Fruit fly (Drosophila melanogaster) whole organism, embryonic: ENCODE measurements around the gene IFT43.

ENCODE experiments used
- Abd-B ChIP-seq: fragments of 200-800 bp; sonication (Bioruptor generic); optimal IDR thresholded peaks from 2 replicates; lab custom pipeline; 2018; ENCODE audit warnings: missing biosample characterization, mild to moderate bottlenecking, missing genetic modification characterization, moderate library complexity
- B-H1 ChIP-seq: fragments of 200-800 bp; sonication (Bioruptor generic); IDR thresholded peaks from 3 replicates; pipeline ENCODE4 v1.3.6; 2022; ENCODE audit warnings: missing biosample characterization, missing genetic modification characterization
- Bdp1 ChIP-seq: fragments of 200-800 bp; sonication (Bioruptor generic); optimal IDR thresholded peaks from 3 replicates; lab custom pipeline; 2016; ENCODE audit warnings: missing biosample characterization, missing genetic modification characterization
- Blimp-1 ChIP-seq: fragments of 200-800 bp; sonication (Bioruptor generic); optimal IDR thresholded peaks from 3 replicates; lab custom pipeline; 2018; ENCODE audit warnings: missing biosample characterization, missing genetic modification characterization, mild to moderate bottlenecking, moderate library complexity, missing genetic modification reagents
- CG10147 ChIP-seq: fragments of 200-800 bp; sonication (Bioruptor generic); optimal IDR thresholded peaks from 2 replicates; lab custom pipeline; 2019; ENCODE audit warnings: missing biosample characterization, mild to moderate bottlenecking, missing genetic modification characterization, moderate library complexity
- CG10321 ChIP-seq: fragments of 200-800 bp; sonication (Bioruptor generic); IDR thresholded peaks from 2 replicates; pipeline ENCODE4 v1.3.6; 2022; ENCODE audit warnings: missing biosample characterization, missing genetic modification characterization
- CG12104 ChIP-seq: fragments of 200-800 bp; sonication (Bioruptor generic); optimal IDR thresholded peaks from 3 replicates; lab custom pipeline; 2016; ENCODE audit warnings: missing biosample characterization, missing genetic modification characterization
- CG15011 ChIP-seq: fragments of 200-800 bp; sonication (Bioruptor generic); optimal IDR thresholded peaks from 3 replicates; lab custom pipeline; 2018; ENCODE audit warnings: missing biosample characterization, mild to moderate bottlenecking, missing genetic modification characterization
- CG17186 ChIP-seq: fragments of 200-800 bp; sonication (Bioruptor generic); optimal IDR thresholded peaks from 3 replicates; lab custom pipeline; 2017; ENCODE audit warnings: missing biosample characterization, missing genetic modification reagents, missing genetic modification characterization
- CG17328 ChIP-seq: fragments of 200-800 bp; sonication (Bioruptor generic); IDR thresholded peaks from 2 replicates; pipeline ENCODE4 v1.3.6; 2022; ENCODE audit warnings: missing biosample characterization, missing genetic modification characterization
- CG17612 ChIP-seq: fragments of 200-800 bp; sonication (Bioruptor generic); IDR thresholded peaks from 2 replicates; pipeline ENCODE4 v1.3.6; 2022; ENCODE audit warnings: missing biosample characterization, missing genetic modification characterization
- CG18599 ChIP-seq: fragments of 200-800 bp; sonication (Bioruptor generic); optimal IDR thresholded peaks from 3 replicates; lab custom pipeline; 2017; ENCODE audit warnings: missing biosample characterization, missing genetic modification characterization, mild to moderate bottlenecking, moderate library complexity, missing genetic modification reagents
- CG2116 ChIP-seq: fragments of 200-800 bp; sonication (Bioruptor generic); optimal IDR thresholded peaks from 3 replicates; lab custom pipeline; 2018; ENCODE audit warnings: missing biosample characterization, mild to moderate bottlenecking, missing genetic modification characterization
- CG30020 ChIP-seq: fragments of 200-800 bp; optimal IDR thresholded peaks from 2 replicates; lab custom pipeline; 2019; ENCODE audit warnings: missing biosample characterization, mild to moderate bottlenecking, missing genetic modification characterization, moderate library complexity
- CG6654 ChIP-seq: fragments of 200-800 bp; sonication (Bioruptor generic); optimal IDR thresholded peaks from 2 replicates; lab custom pipeline; 2017; ENCODE audit warnings: missing biosample characterization, mild to moderate bottlenecking, missing genetic modification characterization
- CG7271 ChIP-seq: fragments of 200-800 bp; sonication (Bioruptor generic); optimal IDR thresholded peaks from 2 replicates; lab custom pipeline; 2018; ENCODE audit warnings: missing biosample characterization, mild to moderate bottlenecking, missing genetic modification characterization, moderate library complexity
- CG7372 ChIP-seq: fragments of 200-800 bp; sonication (Bioruptor generic); IDR thresholded peaks from 2 replicates; pipeline ENCODE4 v1.3.6; 2022; ENCODE audit warnings: missing biosample characterization, missing genetic modification characterization
- CG8924 ChIP-seq: fragments of 200-800 bp; optimal IDR thresholded peaks from 3 replicates; lab custom pipeline; 2019; ENCODE audit warnings: missing biosample characterization, mild to moderate bottlenecking, missing genetic modification characterization, moderate library complexity
- D19A ChIP-seq: fragments of 200-800 bp; optimal IDR thresholded peaks from 3 replicates; lab custom pipeline; 2019; ENCODE audit warnings: missing biosample characterization, mild to moderate bottlenecking, missing genetic modification characterization, moderate library complexity
- Dip2 ChIP-seq: fragments of 200-800 bp; sonication (Bioruptor generic); IDR thresholded peaks from 2 replicates; pipeline ENCODE4 v1.3.6; 2022; ENCODE audit warnings: missing biosample characterization, missing genetic modification characterization
- Lhr ChIP-seq: fragments of 200-800 bp; sonication (Bioruptor generic); optimal IDR thresholded peaks from 3 replicates; lab custom pipeline; 2017; ENCODE audit warnings: mild to moderate bottlenecking, missing biosample characterization, missing genetic modification reagents, missing genetic modification characterization
- Lim3 ChIP-seq: fragments of 200-800 bp; sonication (Bioruptor generic); IDR thresholded peaks from 2 replicates; pipeline ENCODE4 v1.3.6; 2022; ENCODE audit warnings: missing biosample characterization, missing genetic modification characterization
- MBD-R2 ChIP-seq: fragments of 200-800 bp; sonication (Bioruptor generic); IDR thresholded peaks from 2 replicates; pipeline ENCODE4 v1.3.6; 2022; ENCODE audit warnings: missing biosample characterization, missing genetic modification characterization
- MESR4 ChIP-seq: fragments of 200-800 bp; sonication (Bioruptor generic); optimal IDR thresholded peaks from 2 replicates; lab custom pipeline; 2018; ENCODE audit warnings: missing biosample characterization, mild to moderate bottlenecking, missing genetic modification characterization, moderate library complexity
- PHDP ChIP-seq: fragments of 200-800 bp; sonication (Bioruptor generic); optimal IDR thresholded peaks from 3 replicates; lab custom pipeline; 2018; ENCODE audit warnings: missing biosample characterization, mild to moderate bottlenecking, missing genetic modification characterization, moderate library complexity
- Ptx1 ChIP-seq: fragments of 200-800 bp; sonication (Bioruptor generic); IDR thresholded peaks from 2 replicates; pipeline ENCODE4 v1.3.6; 2022; ENCODE audit warnings: missing biosample characterization, missing genetic modification characterization
- Six4 ChIP-seq: fragments of 200-800 bp; sonication (Bioruptor generic); optimal IDR thresholded peaks from 2 replicates; lab custom pipeline; 2016; ENCODE audit warnings: missing biosample characterization, missing genetic modification characterization
- Sry-β ChIP-seq: fragments of 200-800 bp; sonication (Bioruptor generic); optimal IDR thresholded peaks from 2 replicates; lab custom pipeline; 2018; ENCODE audit warnings: missing biosample characterization, mild to moderate bottlenecking, missing genetic modification characterization, moderate library complexity
- az2 ChIP-seq: fragments of 200-800 bp; sonication (Bioruptor generic); optimal IDR thresholded peaks from 3 replicates; lab custom pipeline; 2016; ENCODE audit warnings: missing biosample characterization, missing genetic modification characterization
- bigmax ChIP-seq: fragments of 200-800 bp; sonication (Bioruptor generic); optimal IDR thresholded peaks from 2 replicates; lab custom pipeline; 2018; ENCODE audit warnings: missing biosample characterization, mild to moderate bottlenecking, missing genetic modification characterization
- chn ChIP-seq: fragments of 200-800 bp; sonication (Bioruptor generic); optimal IDR thresholded peaks from 2 replicates; lab custom pipeline; 2016; ENCODE audit warnings: missing biosample characterization, missing genetic modification characterization
- crp ChIP-seq, 2 experiments: fragments of 200-800 bp; sonication (Bioruptor generic); optimal IDR thresholded peaks; 2 replicates in 1 of 2; 3 replicates in 1 of 2; lab custom pipeline; 2017; ENCODE audit warnings: missing biosample characterization in 2 of 2, missing genetic modification characterization in 2 of 2, mild to moderate bottlenecking in 1 of 2, moderate library complexity in 1 of 2
- dan ChIP-seq: fragments of 200-800 bp; sonication (Bioruptor generic); IDR thresholded peaks from 2 replicates; pipeline ENCODE4 v1.3.6; 2022; ENCODE audit warnings: missing biosample characterization, missing genetic modification characterization
- fd64A ChIP-seq: fragments of 200-800 bp; sonication (Bioruptor generic); optimal IDR thresholded peaks from 3 replicates; lab custom pipeline; 2018; ENCODE audit warnings: missing biosample characterization, mild to moderate bottlenecking, missing genetic modification characterization
- fd96Cb ChIP-seq: fragments of 200-800 bp; sonication (Bioruptor generic); optimal IDR thresholded peaks from 2 replicates; lab custom pipeline; 2018; ENCODE audit warnings: missing biosample characterization, mild to moderate bottlenecking, missing genetic modification characterization, moderate library complexity
- gfzf ChIP-seq: fragments of 200-800 bp; sonication (Bioruptor generic); optimal IDR thresholded peaks from 2 replicates; lab custom pipeline; 2016; ENCODE audit warnings: missing biosample characterization, mild to moderate bottlenecking, missing genetic modification characterization, moderate library complexity
- h ChIP-seq: fragments of >200 bp; optimal IDR thresholded peaks from 2 replicates; lab custom pipeline; 2017
- her ChIP-seq: fragments of 200-800 bp; sonication (Bioruptor generic); optimal IDR thresholded peaks from 2 replicates; lab custom pipeline; 2016; ENCODE audit warnings: missing biosample characterization, missing genetic modification characterization
- insv ChIP-seq, 2 experiments: fragments of 200-800 bp; sonication (Bioruptor generic); optimal IDR thresholded peaks; 3 replicates each; lab custom pipeline; 2016 to 2018; ENCODE audit warnings: missing biosample characterization in 2 of 2, missing genetic modification characterization in 2 of 2
- otp ChIP-seq: fragments of 200-800 bp; sonication (Bioruptor generic); IDR thresholded peaks from 3 replicates; pipeline ENCODE4, ENCODE4 v1.3.6; 2022; ENCODE audit warnings: missing biosample characterization, missing genetic modification characterization
- pnt ChIP-seq: fragments of 200-800 bp; sonication (Bioruptor generic); optimal IDR thresholded peaks from 3 replicates; lab custom pipeline; 2016; ENCODE audit warnings: missing biosample characterization, missing genetic modification characterization
- psq ChIP-seq: fragments of 200-800 bp; sonication (Bioruptor generic); optimal IDR thresholded peaks from 2 replicates; lab custom pipeline; 2017; ENCODE audit warnings: missing biosample characterization, missing genetic modification characterization
- run ChIP-seq: fragments of 200-800 bp; sonication (Bioruptor generic); optimal IDR thresholded peaks from 3 replicates; lab custom pipeline; 2018; ENCODE audit warnings: missing biosample characterization, mild to moderate bottlenecking, missing genetic modification characterization
- sc ChIP-seq, 3 experiments: fragments of >200 bp in 2 of 3; fragments of 200-800 bp in 1 of 3; sonication (Bioruptor generic) in 1 of 3; optimal IDR thresholded peaks; 2 replicates in 2 of 3; 3 replicates in 1 of 3; lab custom pipeline; 2017; ENCODE audit warnings: mild to moderate bottlenecking in 1 of 3, missing biosample characterization in 1 of 3, missing genetic modification characterization in 1 of 3, missing genetic modification reagents in 1 of 3
- schlank ChIP-seq: fragments of 200-800 bp; sonication (Bioruptor generic); optimal IDR thresholded peaks from 2 replicates; lab custom pipeline; 2018; ENCODE audit warnings: missing biosample characterization, mild to moderate bottlenecking, missing genetic modification characterization
- sens-2 ChIP-seq: fragments of 200-800 bp; sonication (Bioruptor generic); IDR thresholded peaks from 2 replicates; pipeline ENCODE4 v1.3.6; 2022; ENCODE audit warnings: missing biosample characterization, missing genetic modification characterization
- shn ChIP-seq: fragments of 200-800 bp; sonication (Bioruptor generic); optimal IDR thresholded peaks from 3 replicates; lab custom pipeline; 2016; ENCODE audit warnings: missing biosample characterization, missing genetic modification characterization
- sima ChIP-seq: fragments of 200-800 bp; sonication (Bioruptor generic); optimal IDR thresholded peaks from 2 replicates; lab custom pipeline; 2016; ENCODE audit warnings: missing biosample characterization, missing genetic modification characterization
- toy ChIP-seq: fragments of 200-800 bp; sonication (Bioruptor generic); IDR thresholded peaks from 2 replicates; pipeline ENCODE4 v1.3.6; 2022; ENCODE audit warnings: missing biosample characterization, missing genetic modification characterization
- tup ChIP-seq: fragments of 200-800 bp; sonication (Bioruptor generic); optimal IDR thresholded peaks from 2 replicates; lab custom pipeline; 2016; ENCODE audit warnings: missing biosample characterization, mild to moderate bottlenecking, missing genetic modification characterization, moderate library complexity

IFT43 gene

DNA sequence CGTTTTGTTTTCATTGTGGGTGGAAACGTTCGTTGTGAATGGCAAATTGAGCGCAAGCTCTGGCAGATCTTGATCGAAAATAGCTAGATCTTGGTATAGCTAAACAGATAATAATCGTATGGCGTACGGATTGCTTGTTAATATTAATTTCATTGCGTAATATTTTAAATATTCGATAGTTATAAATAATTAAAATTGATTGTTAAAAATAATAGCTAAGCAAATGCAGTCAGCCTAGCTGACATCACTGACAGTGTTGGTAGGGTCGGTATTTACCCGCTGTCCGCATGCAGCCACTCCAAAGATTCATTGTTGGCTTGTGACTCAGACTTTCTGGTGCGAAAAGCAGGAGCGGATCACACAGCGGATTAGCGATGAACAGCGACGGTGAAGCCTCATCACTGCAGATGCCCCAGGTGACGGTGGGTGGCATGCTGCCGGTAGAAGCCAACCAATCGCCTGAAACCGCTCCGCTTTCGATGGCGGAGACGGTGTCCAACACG lies 9.7 kb upstream of the IFT43 start, which contains the start of the genes CG5776 and spict (continued):
- TF ChIP-seq CG7372 (GFP tag; lab: Robert Waterston, UW) (no peak), CG8924 (peak; percentile 85), CG6654 (GFP tag; lab: Kevin White, UChicago) (no peak), CG10147 (GFP tag; lab: Kevin White, UChicago) (peak; percentile 45), Bdp1 (no peak), otp (GFP tag; lab: Robert Waterston, UW) (0 out of 3 replicates have a peak, but pooled peaks have one; percentile 40), CG30020 (tag; lab: Kevin White, UChicago) (peak; percentile 58), CG17186 (GFP tag; lab: Kevin White, UChicago) (peak; percentile 37), sc (optimal IDR thresholded peaks at IDR 0.05; lab: Kevin White, UChicago) (no peak), sc (GFP tag; optimal IDR thresholded peaks at IDR 0.05; lab: Kevin White, UChicago) (peak; percentile 57), sens-2 (GFP tag; lab: Robert Waterston, UW) (0 out of 2 replicates have a peak, but pooled peaks have one; percentile 31), sima (GFP tag; lab: Kevin White, UChicago) (no peak), her (no peak), pnt (GFP tag; lab: Kevin White, UChicago) (no peak), toy (GFP tag; lab: Robert Waterston, UW) (0 out of 2 replicates have a peak, but pooled peaks have one; percentile 5), D19A (tag; lab: Kevin White, UChicago) (peak; percentile 45), MESR4 (GFP tag; lab: Kevin White, UChicago) (peak; percentile 91), CG2116 (GFP tag; lab: Kevin White, UChicago) (peak; percentile 75), Abd-B (GFP tag; lab: Kevin White, UChicago) (no peak), Lim3 (GFP tag; lab: Robert Waterston, UW) (no peak), B-H1 (peak; percentile 56; the same call in 2 of the 3 replicates), Ptx1 (peak; percentile 89), fd96Cb (peak; percentile 15), CG10321 (0 out of 2 replicates have a peak, but pooled peaks have one; percentile 34), CG15011 (GFP tag; lab: Kevin White, UChicago) (peak; percentile 57), MBD-R2 (GFP tag; lab: Robert Waterston, UW) (peak; percentile 98), fd64A (GFP tag; lab: Kevin White, UChicago) (peak; percentile 14), schlank (peak; percentile 53), PHDP (peak; percentile 83), CG12104 (GFP tag; lab: Kevin White, UChicago) (no peak), insv (GFP tag; optimal IDR thresholded peaks at IDR 0.05; lab: Kevin White, UChicago) (no peak), crp (GFP tag; optimal IDR thresholded peaks at IDR 0.05; lab: Kevin White, UChicago) (peak in 1 of 2 experiments; percentile 51), CG17612 (GFP tag; lab: Robert Waterston, UW) (no peak), Six4 (GFP tag; lab: Kevin White, UChicago) (no peak), dan (GFP tag; lab: Robert Waterston, UW) (no peak), az2 (GFP tag; lab: Kevin White, UChicago) (peak; percentile 23), CG7271 (tag; lab: Kevin White, UChicago) (peak; percentile 47), tup (GFP tag; lab: Kevin White, UChicago) (no peak), Dip2 (no peak), CG17328 (peak; percentile 79), Lhr (GFP tag; lab: Kevin White, UChicago) (peak; percentile 80), Sry-β (GFP tag; lab: Kevin White, UChicago) (peak; percentile 99), shn (GFP tag; lab: Kevin White, UChicago) (peak; percentile 15), h (lab: Kevin White, UChicago) (no peak), Blimp-1 (GFP tag; lab: Kevin White, UChicago) (peak; percentile 59), psq (GFP tag; lab: Kevin White, UChicago) (peak; percentile 52), chn (GFP tag; lab: Kevin White, UChicago) (peak; percentile 38), run (tag; lab: Kevin White, UChicago) (peak; percentile 19), CG18599 (peak; percentile 73), gfzf (GFP tag; lab: Kevin White, UChicago) (peak; percentile 53), bigmax (no peak)
